Fruit fly (Drosophila melanogaster) whole organism, embryonic: ENCODE results near the gene CG31525.
A peak's percentile ranks its signal among the peaks of the same experiment; 100 is the strongest.

Source experiments
- Abd-B ChIP-seq: fragments of 200-800 bp; sonication (Bioruptor generic); optimal IDR thresholded peaks from 2 replicates; lab custom pipeline; 2018; ENCODE audit warnings: missing biosample characterization, mild to moderate bottlenecking, missing genetic modification characterization, moderate library complexity
- B-H1 ChIP-seq: fragments of 200-800 bp; sonication (Bioruptor generic); IDR thresholded peaks from 3 replicates; pipeline ENCODE4 v1.3.6; 2022; ENCODE audit warnings: missing biosample characterization, missing genetic modification characterization
- Bgb ChIP-seq: fragments of 200-800 bp; sonication (Bioruptor generic); IDR thresholded peaks from 2 replicates; pipeline ENCODE4 v1.3.6; 2022; ENCODE audit warnings: missing biosample characterization, missing genetic modification characterization; ENCODE audit not compliant: partially characterized antibody
- CG10267 ChIP-seq: fragments of 200-800 bp; sonication (Bioruptor generic); optimal IDR thresholded peaks from 2 replicates; lab custom pipeline; 2018; ENCODE audit warnings: missing biosample characterization, mild to moderate bottlenecking, missing genetic modification characterization, moderate library complexity
- CG10431 ChIP-seq: fragments of 200-800 bp; sonication (Bioruptor generic); optimal IDR thresholded peaks from 3 replicates; lab custom pipeline; 2018; ENCODE audit warnings: missing biosample characterization, mild to moderate bottlenecking, missing genetic modification characterization
- CG10959 ChIP-seq: fragments of 200-800 bp; sonication (Bioruptor generic); IDR thresholded peaks from 2 replicates; pipeline ENCODE4 v1.3.6; 2022; ENCODE audit warnings: missing biosample characterization, missing genetic modification characterization
- CG12391 ChIP-seq: fragments of 200-800 bp; sonication (Bioruptor generic); optimal IDR thresholded peaks from 3 replicates; lab custom pipeline; 2018; ENCODE audit warnings: missing biosample characterization, mild to moderate bottlenecking, missing genetic modification characterization, moderate library complexity
- CG12659 ChIP-seq: fragments of 200-800 bp; sonication (Bioruptor generic); optimal IDR thresholded peaks from 3 replicates; lab custom pipeline; 2017; ENCODE audit warnings: mild to moderate bottlenecking, missing biosample characterization, missing genetic modification reagents, missing genetic modification characterization
- CG13296 ChIP-seq: fragments of 200-800 bp; sonication (Bioruptor generic); optimal IDR thresholded peaks from 3 replicates; lab custom pipeline; 2018; ENCODE audit warnings: missing biosample characterization, mild to moderate bottlenecking, missing genetic modification characterization
- CG15011 ChIP-seq: fragments of 200-800 bp; sonication (Bioruptor generic); optimal IDR thresholded peaks from 3 replicates; lab custom pipeline; 2018; ENCODE audit warnings: missing biosample characterization, mild to moderate bottlenecking, missing genetic modification characterization
- CG15514 ChIP-seq: fragments of 200-800 bp; sonication (Bioruptor generic); optimal IDR thresholded peaks from 3 replicates; lab custom pipeline; 2017; ENCODE audit warnings: missing biosample characterization, missing genetic modification characterization, mild to moderate bottlenecking, moderate library complexity, missing genetic modification reagents
- CG1602 ChIP-seq: fragments of 200-800 bp; sonication (Bioruptor generic); optimal IDR thresholded peaks from 3 replicates; lab custom pipeline; 2016; ENCODE audit warnings: missing biosample characterization, missing genetic modification characterization
- CG16815 ChIP-seq: fragments of 200-800 bp; sonication (Bioruptor generic); optimal IDR thresholded peaks from 3 replicates; lab custom pipeline; 2017; ENCODE audit warnings: missing biosample characterization, mild to moderate bottlenecking, missing genetic modification characterization
- CG17186 ChIP-seq: fragments of 200-800 bp; sonication (Bioruptor generic); optimal IDR thresholded peaks from 3 replicates; lab custom pipeline; 2017; ENCODE audit warnings: missing biosample characterization, missing genetic modification reagents, missing genetic modification characterization
- CG17568 ChIP-seq: fragments of 200-800 bp; sonication (Bioruptor generic); optimal IDR thresholded peaks from 2 replicates; lab custom pipeline; 2018; ENCODE audit warnings: missing biosample characterization, mild to moderate bottlenecking, missing genetic modification characterization, moderate library complexity
- CG17612 ChIP-seq: fragments of 200-800 bp; sonication (Bioruptor generic); IDR thresholded peaks from 2 replicates; pipeline ENCODE4 v1.3.6; 2022; ENCODE audit warnings: missing biosample characterization, missing genetic modification characterization
- CG17912 ChIP-seq: fragments of 200-800 bp; sonication (Bioruptor generic); optimal IDR thresholded peaks from 2 replicates; lab custom pipeline; 2018; ENCODE audit warnings: missing biosample characterization, mild to moderate bottlenecking, missing genetic modification characterization
- CG1792 ChIP-seq: fragments of 200-800 bp; sonication (Bioruptor generic); optimal IDR thresholded peaks from 2 replicates; lab custom pipeline; 2016; ENCODE audit warnings: missing biosample characterization, missing genetic modification characterization
- CG31365 ChIP-seq: fragments of 200-800 bp; sonication (Bioruptor generic); optimal IDR thresholded peaks from 2 replicates; lab custom pipeline; 2018; ENCODE audit warnings: missing biosample characterization, mild to moderate bottlenecking, missing genetic modification characterization
- CG34224 ChIP-seq: fragments of 200-800 bp; sonication (Bioruptor generic); IDR thresholded peaks from 3 replicates; pipeline ENCODE4 v1.3.6; 2022; ENCODE audit warnings: missing biosample characterization, missing genetic modification characterization; ENCODE audit not compliant: partially characterized antibody
- CG34422 ChIP-seq: fragments of 200-800 bp; sonication (Bioruptor generic); IDR thresholded peaks from 3 replicates; pipeline ENCODE4 v1.3.6; 2022; ENCODE audit warnings: missing biosample characterization, missing genetic modification characterization
- CG9437 ChIP-seq: fragments of 200-800 bp; sonication (Bioruptor generic); optimal IDR thresholded peaks from 2 replicates; lab custom pipeline; 2018; ENCODE audit warnings: missing biosample characterization, mild to moderate bottlenecking, missing genetic modification characterization
- CHES-1-like ChIP-seq: fragments of 200-800 bp; sonication (Bioruptor generic); optimal IDR thresholded peaks from 2 replicates; lab custom pipeline; 2016; ENCODE audit warnings: missing biosample characterization, missing genetic modification characterization
- Camta ChIP-seq: fragments of 200-800 bp; sonication (Bioruptor generic); optimal IDR thresholded peaks from 2 replicates; lab custom pipeline; 2016; ENCODE audit warnings: missing biosample characterization, missing genetic modification characterization
- D19B ChIP-seq: fragments of 200-800 bp; sonication (Bioruptor generic); optimal IDR thresholded peaks from 2 replicates; lab custom pipeline; 2017; ENCODE audit warnings: missing biosample characterization, mild to moderate bottlenecking, missing genetic modification characterization
- Fer1 ChIP-seq: fragments of 200-800 bp; sonication (Bioruptor generic); optimal IDR thresholded peaks from 2 replicates; lab custom pipeline; 2017; ENCODE audit warnings: missing biosample characterization, mild to moderate bottlenecking, missing genetic modification characterization
- Hmr ChIP-seq: fragments of 200-800 bp; sonication (Bioruptor generic); optimal IDR thresholded peaks from 3 replicates; lab custom pipeline; 2017; ENCODE audit warnings: mild to moderate bottlenecking, missing biosample characterization, missing genetic modification reagents, missing genetic modification characterization
- Max ChIP-seq: fragments of 200-800 bp; sonication (Bioruptor generic); optimal IDR thresholded peaks from 2 replicates; lab custom pipeline; 2016; ENCODE audit warnings: missing biosample characterization, mild to moderate bottlenecking, missing genetic modification characterization
- NFAT ChIP-seq: fragments of 200-800 bp; sonication (Bioruptor generic); IDR thresholded peaks from 2 replicates; pipeline ENCODE4 v1.3.6; 2022; ENCODE audit warnings: missing biosample characterization, missing genetic modification characterization
- Rfx ChIP-seq: fragments of 200-800 bp; sonication (Bioruptor generic); IDR thresholded peaks from 2 replicates; pipeline ENCODE4 v1.3.6; 2022; ENCODE audit warnings: missing biosample characterization, missing genetic modification characterization
- Spps ChIP-seq: fragments of 200-800 bp; sonication (Bioruptor generic); optimal IDR thresholded peaks from 2 replicates; lab custom pipeline; 2018; ENCODE audit warnings: missing biosample characterization, mild to moderate bottlenecking, missing genetic modification characterization
- Vsx1 ChIP-seq: fragments of 200-800 bp; sonication (Bioruptor generic); optimal IDR thresholded peaks from 2 replicates; lab custom pipeline; 2017; ENCODE audit warnings: missing biosample characterization, mild to moderate bottlenecking, missing genetic modification characterization, missing genetic modification reagents
- bbx ChIP-seq: fragments of 200-800 bp; sonication (Bioruptor generic); IDR thresholded peaks from 2 replicates; pipeline ENCODE4 v1.3.6; 2022; ENCODE audit warnings: missing biosample characterization, missing genetic modification characterization; ENCODE audit not compliant: partially characterized antibody
- chif ChIP-seq, 2 experiments: fragments of 200-800 bp; sonication (Bioruptor generic); optimal IDR thresholded peaks; 3 replicates each; lab custom pipeline; 2016; ENCODE audit warnings: missing biosample characterization in 2 of 2, missing genetic modification characterization in 2 of 2
- dati ChIP-seq: fragments of 200-800 bp; sonication (Bioruptor generic); IDR thresholded peaks from 2 replicates; pipeline ENCODE4 v1.3.6; 2022; ENCODE audit warnings: missing biosample characterization, missing genetic modification characterization
- eve ChIP-seq, 2 experiments: fragments of >200 bp; optimal IDR thresholded peaks; 2 replicates each; lab custom pipeline; 2017; ENCODE audit warnings: missing biosample characterization in 2 of 2, missing genetic modification characterization in 2 of 2
- gem ChIP-seq: fragments of 200-800 bp; sonication (Bioruptor generic); optimal IDR thresholded peaks from 2 replicates; lab custom pipeline; 2019; ENCODE audit warnings: missing biosample characterization, mild to moderate bottlenecking, missing genetic modification characterization, moderate library complexity
- hb ChIP-seq: fragments of 200-800 bp; sonication (Bioruptor generic); IDR thresholded peaks from 3 replicates; pipeline ENCODE4 v1.3.6; 2022; ENCODE audit warnings: missing biosample characterization, missing genetic modification characterization; ENCODE audit not compliant: partially characterized antibody
- insv ChIP-seq, 2 experiments: fragments of 200-800 bp; sonication (Bioruptor generic); optimal IDR thresholded peaks; 3 replicates each; lab custom pipeline; 2016 to 2018; ENCODE audit warnings: missing biosample characterization in 2 of 2, missing genetic modification characterization in 2 of 2
- jigr1 ChIP-seq: fragments of 200-800 bp; sonication (Bioruptor generic); IDR thresholded peaks from 3 replicates; pipeline ENCODE4 v1.3.6; 2022; ENCODE audit warnings: missing biosample characterization, missing genetic modification characterization
- lmd ChIP-seq: fragments of 200-800 bp; sonication (Bioruptor generic); IDR thresholded peaks from 2 replicates; pipeline ENCODE4 v1.3.6; 2022; ENCODE audit warnings: missing biosample characterization, missing genetic modification characterization
- p53 ChIP-seq: fragments of 200-800 bp; sonication (Bioruptor generic); optimal IDR thresholded peaks from 2 replicates; lab custom pipeline; 2016; ENCODE audit warnings: missing biosample characterization, missing genetic modification characterization
- pho ChIP-seq: fragments of 200-800 bp; sonication (Bioruptor generic); optimal IDR thresholded peaks from 2 replicates; lab custom pipeline; 2016; ENCODE audit warnings: missing biosample characterization, missing genetic modification characterization
- pita ChIP-seq: fragments of 200-800 bp; sonication (Bioruptor generic); optimal IDR thresholded peaks from 2 replicates; lab custom pipeline; 2017; ENCODE audit warnings: missing biosample characterization, mild to moderate bottlenecking, missing genetic modification characterization
- schlank ChIP-seq: fragments of 200-800 bp; sonication (Bioruptor generic); optimal IDR thresholded peaks from 2 replicates; lab custom pipeline; 2018; ENCODE audit warnings: missing biosample characterization, mild to moderate bottlenecking, missing genetic modification characterization
- sens ChIP-seq: fragments of 200-800 bp; sonication (Bioruptor generic); peaks from one replicate; lab custom pipeline; 2016; ENCODE audit warnings: missing biosample characterization, missing genetic modification characterization
- slp2 ChIP-seq: fragments of 200-800 bp; sonication (Bioruptor generic); optimal IDR thresholded peaks from 2 replicates; lab custom pipeline; 2016; ENCODE audit warnings: missing biosample characterization, missing genetic modification characterization
- zen ChIP-seq: fragments of 200-800 bp; sonication (Bioruptor generic); optimal IDR thresholded peaks from 3 replicates; lab custom pipeline; 2018; ENCODE audit warnings: missing biosample characterization, mild to moderate bottlenecking, missing genetic modification characterization, moderate library complexity

CG31525 gene

DNA sequence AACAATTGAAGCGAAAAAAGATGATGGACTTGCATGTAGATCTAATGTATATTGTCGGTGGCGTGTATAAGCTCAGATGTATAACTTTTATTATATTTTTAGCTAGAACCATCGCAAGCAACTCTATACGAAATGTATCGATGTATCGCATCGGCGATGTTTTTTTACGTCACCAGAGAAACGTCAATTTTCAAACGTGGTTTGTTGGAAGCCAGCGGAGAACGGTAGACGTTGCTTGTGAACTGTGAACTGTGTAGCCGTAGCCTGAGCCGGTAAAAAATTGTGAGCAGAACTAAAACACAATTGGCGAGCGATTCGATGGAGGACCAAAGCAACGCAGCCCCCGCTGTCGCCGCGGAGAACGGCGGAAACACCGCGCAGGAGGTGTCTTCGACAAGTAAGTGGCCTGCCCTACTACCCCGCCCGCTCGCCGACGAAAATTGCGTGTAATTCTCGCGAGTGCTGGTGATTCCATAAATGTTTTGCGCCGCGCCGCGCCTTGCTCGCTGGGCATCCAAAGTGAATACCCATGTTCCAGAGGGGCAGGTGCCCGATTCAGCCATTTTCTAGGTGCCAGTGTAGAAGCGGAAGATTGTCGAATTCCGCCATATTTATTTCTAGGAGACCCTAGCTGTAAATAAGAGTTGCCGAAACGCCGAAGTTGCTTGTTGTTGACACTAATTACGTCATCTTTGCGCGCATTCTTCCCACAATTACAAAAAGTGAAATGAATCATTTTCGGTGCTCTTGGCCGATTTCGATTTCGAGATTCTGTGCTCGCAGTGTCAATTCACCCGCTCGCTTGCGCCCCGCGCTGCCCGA lies 23.7 kb upstream of the CG31525 start, which contains the start of gene lost (continued):
- TF ChIP-seq CG1602 (GFP tag; lab: Kevin White, UChicago) (no peak), CG31365 (tag; lab: Kevin White, UChicago) (no peak), Rfx (peak; percentile 72), CG12391 (tag; lab: Kevin White, UChicago) (peak; percentile 58), CG15514 (GFP tag; lab: Kevin White, UChicago) (peak; percentile 75), Max (GFP tag; lab: Kevin White, UChicago) (peak; percentile 47), CG17186 (peak; percentile 55), CG34224 (peak; percentile 98), Fer1 (GFP tag; lab: Kevin White, UChicago) (peak; percentile 34), Abd-B (peak; percentile 50), dati (GFP tag; lab: Robert Waterston, UW) (no peak), chif (GFP tag; optimal IDR thresholded peaks at IDR 0.05; lab: Kevin White, UChicago) (no peak), jigr1 (GFP tag; lab: Robert Waterston, UW) (no peak; the same call in 2 of the 3 replicates), bbx (GFP tag; lab: Robert Waterston, UW) (peak; percentile 99), CG17912 (GFP tag; lab: Kevin White, UChicago) (no peak), schlank (no peak), CG1792 (GFP tag; lab: Kevin White, UChicago) (no peak), CG13296 (peak; percentile 39), pho (peak; percentile 45), Camta (GFP tag; lab: Kevin White, UChicago) (no peak), CG34422 (GFP tag; lab: Robert Waterston, UW) (peak; percentile 52; the same call in 2 of the 3 replicates), Vsx1 (GFP tag; lab: Kevin White, UChicago) (peak; percentile 34), hb (GFP tag; lab: Robert Waterston, UW) (peak; percentile 98), CG12659 (GFP tag; lab: Kevin White, UChicago) (peak; percentile 80), gem (tag; lab: Kevin White, UChicago) (peak; percentile 40), NFAT (GFP tag; lab: Robert Waterston, UW) (peak; percentile 75), CG16815 (GFP tag; lab: Kevin White, UChicago) (no peak), CG10267 (peak; percentile 48), lmd (GFP tag; lab: Robert Waterston, UW) (peak; percentile 27; the same call in 1 of the 2 replicates), B-H1 (GFP tag; lab: Robert Waterston, UW) (no peak; the same call in 2 of the 3 replicates), insv (GFP tag; optimal IDR thresholded peaks at IDR 0.05; lab: Kevin White, UChicago) (no peak), sens (GFP tag; lab: Kevin White, UChicago) (peak; percentile 84), eve (GFP tag; optimal IDR thresholded peaks at IDR 0.05; lab: Kevin White, UChicago) (peak in 1 of 2 experiments; percentile 14), CG17568 (GFP tag; lab: Kevin White, UChicago) (no peak), CG10431 (GFP tag; lab: Kevin White, UChicago) (no peak), D19B (GFP tag; lab: Kevin White, UChicago) (peak; percentile 16), CG10959 (GFP tag; lab: Robert Waterston, UW) (no peak), p53 (GFP tag; lab: Kevin White, UChicago) (no peak), zen (tag; lab: Kevin White, UChicago) (no peak), CG9437 (GFP tag; lab: Kevin White, UChicago) (peak; percentile 98), pita (GFP tag; lab: Kevin White, UChicago) (no peak), CHES-1-like (GFP tag; lab: Kevin White, UChicago) (peak; percentile 47), Hmr (GFP tag; lab: Kevin White, UChicago) (peak; percentile 72), Spps (tag; lab: Kevin White, UChicago) (no peak), CG17612 (GFP tag; lab: Robert Waterston, UW) (no peak), slp2 (GFP tag; lab: Kevin White, UChicago) (no peak), CG15011 (GFP tag; lab: Kevin White, UChicago) (no peak), Bgb (GFP tag; lab: Robert Waterston, UW) (peak; percentile 100)
